Worm (Caenorhabditis elegans) whole organism, late embryonic: ENCODE data around the gene cdh-9.

Source experiments
- ceh-9 ChIP-seq: sonication (generic microtip); optimal IDR thresholded peaks from 2 replicates; lab custom pipeline; 2016; ENCODE audit warnings: mild to moderate bottlenecking, missing genetic modification characterization, inconsistent platforms, missing compliant biosample characterization
- pha-4 ChIP-seq: fragments of 150-350 bp; optimal IDR thresholded peaks from 2 replicates; lab custom pipeline; 2018; ENCODE audit warnings: missing biosample characterization, missing genetic modification reagents, missing genetic modification characterization

- TF ChIP-seq ceh-9 (tag; lab: Kevin White, UChicago) (no peak), pha-4 (no peak)
These were observed 14.4 kb downstream of the cdh-9 start, which contains the start of gene F59C12.3 for ce11 chrX:16609424-16609823.
